Worm (Caenorhabditis elegans) whole organism, mixed stage, embryonic: ENCODE data around the gene R05G9.1.

Experiments used
- M03D4.4 ChIP-seq: sonication (generic microtip); optimal IDR thresholded peaks from 2 replicates; lab custom pipeline; 2017; ENCODE audit warnings: mild to moderate bottlenecking, missing genetic modification characterization, missing compliant biosample characterization
- bed-3 ChIP-seq: fragments of 200-800 bp; sonication (Bioruptor generic); optimal IDR thresholded peaks from 3 replicates; lab custom pipeline; 2018; ENCODE audit warnings: mild to moderate bottlenecking, missing genetic modification characterization, moderate library complexity, missing compliant biosample characterization
- blmp-1 ChIP-seq: fragments of 150-350 bp; optimal IDR thresholded peaks from 2 replicates; lab custom pipeline; 2014; ENCODE audit warnings: missing biosample characterization, missing genetic modification characterization
- ceh-39 ChIP-seq: fragments of 150-350 bp; optimal IDR thresholded peaks from 2 replicates; lab custom pipeline; 2014; ENCODE audit warnings: missing biosample characterization, missing genetic modification characterization
- ceh-43 ChIP-seq: fragments of 200-800 bp; sonication (Bioruptor generic); optimal IDR thresholded peaks from 2 replicates; lab custom pipeline; 2018; ENCODE audit warnings: mild to moderate bottlenecking, missing genetic modification characterization, moderate library complexity, missing compliant biosample characterization
- ceh-83 ChIP-seq: fragments of 200-800 bp; sonication (Bioruptor generic); optimal IDR thresholded peaks from 2 replicates; lab custom pipeline; 2018; ENCODE audit warnings: mild to moderate bottlenecking, missing genetic modification characterization, missing compliant biosample characterization
- ces-1 ChIP-seq: fragments of 150-350 bp; optimal IDR thresholded peaks from 2 replicates; lab custom pipeline; 2014; ENCODE audit warnings: missing biosample characterization, missing genetic modification reagents, missing genetic modification characterization
- cnd-1 ChIP-seq: fragments of 200-800 bp; sonication (Bioruptor generic); optimal IDR thresholded peaks from 2 replicates; lab custom pipeline; 2018; ENCODE audit warnings: mild to moderate bottlenecking, missing genetic modification characterization, missing compliant biosample characterization
- drap-1 ChIP-seq: fragments of 200-800 bp; sonication (Bioruptor generic); optimal IDR thresholded peaks from 3 replicates; lab custom pipeline; 2018; ENCODE audit warnings: mild to moderate bottlenecking, missing genetic modification characterization, missing compliant biosample characterization
- elt-1 ChIP-seq: sonication (generic microtip); optimal IDR thresholded peaks from 2 replicates; lab custom pipeline; 2017; ENCODE audit warnings: missing genetic modification characterization, mild to moderate bottlenecking, missing compliant biosample characterization, antibody characterized with exemption, moderate library complexity, borderline replicate concordance; ENCODE audit not compliant: insufficient read depth
- elt-3 ChIP-seq: fragments of 150-350 bp; optimal IDR thresholded peaks from 2 replicates; lab custom pipeline; 2014; ENCODE audit warnings: missing biosample characterization, missing genetic modification characterization
- ham-2 ChIP-seq: fragments of 200-800 bp; sonication (Bioruptor generic); optimal IDR thresholded peaks from 2 replicates; lab custom pipeline; 2018; ENCODE audit warnings: mild to moderate bottlenecking, missing genetic modification characterization, missing compliant biosample characterization
- hlh-1 ChIP-seq: fragments of 150-350 bp; optimal IDR thresholded peaks from 2 replicates; lab custom pipeline; 2014; ENCODE audit warnings: missing biosample characterization, missing genetic modification reagents, missing genetic modification characterization
- lin-32 ChIP-seq: fragments of 200-800 bp; sonication (Bioruptor generic); optimal IDR thresholded peaks from 2 replicates; lab custom pipeline; 2018; ENCODE audit warnings: mild to moderate bottlenecking, missing genetic modification characterization, missing compliant biosample characterization
- lsy-2 ChIP-seq: fragments of 150-350 bp; optimal IDR thresholded peaks from 2 replicates; lab custom pipeline; 2014; ENCODE audit warnings: missing biosample characterization, missing genetic modification characterization
- mep-1 ChIP-seq: fragments of 150-350 bp; optimal IDR thresholded peaks from 2 replicates; lab custom pipeline; 2017; ENCODE audit warnings: missing biosample characterization, missing genetic modification reagents, missing genetic modification characterization, inconsistent platforms
- mls-2 ChIP-seq: sonication (generic microtip); optimal IDR thresholded peaks from 2 replicates; lab custom pipeline; 2016; ENCODE audit warnings: mild to moderate bottlenecking, missing genetic modification characterization, moderate library complexity, missing compliant biosample characterization
- nhr-12 ChIP-seq: fragments of 150-350 bp; optimal IDR thresholded peaks from 2 replicates; lab custom pipeline; 2014; ENCODE audit warnings: missing biosample characterization, missing genetic modification characterization
- nhr-2 ChIP-seq: fragments of 150-350 bp; optimal IDR thresholded peaks from 2 replicates; lab custom pipeline; 2014; ENCODE audit warnings: missing biosample characterization, missing genetic modification characterization
- nhr-237 ChIP-seq: fragments of 150-350 bp; optimal IDR thresholded peaks from 2 replicates; lab custom pipeline; 2014; ENCODE audit warnings: missing biosample characterization, missing genetic modification characterization
- nhr-28 ChIP-seq: fragments of 150-350 bp; optimal IDR thresholded peaks from 2 replicates; lab custom pipeline; 2014; ENCODE audit warnings: missing biosample characterization, missing genetic modification characterization
- pha-4 ChIP-seq: fragments of 150-350 bp; optimal IDR thresholded peaks from 2 replicates; lab custom pipeline; 2018; ENCODE audit warnings: missing biosample characterization, missing genetic modification reagents, missing genetic modification characterization
- snpc-4 ChIP-seq: fragments of 150-350 bp; optimal IDR thresholded peaks from 2 replicates; lab custom pipeline; 2014; ENCODE audit warnings: missing biosample characterization, missing genetic modification characterization
- sptf-1 ChIP-seq: sonication (generic microtip); optimal IDR thresholded peaks from 2 replicates; lab custom pipeline; 2017; ENCODE audit warnings: mild to moderate bottlenecking, missing genetic modification characterization, moderate library complexity, missing compliant biosample characterization
- tbx-8 ChIP-seq: fragments of 200-800 bp; sonication (Bioruptor generic); optimal IDR thresholded peaks from 2 replicates; lab custom pipeline; 2018; ENCODE audit warnings: mild to moderate bottlenecking, missing genetic modification characterization, moderate library complexity, missing compliant biosample characterization
- unc-120 ChIP-seq: sonication (generic microtip); optimal IDR thresholded peaks from 2 replicates; lab custom pipeline; 2017; ENCODE audit warnings: missing genetic modification characterization, missing compliant biosample characterization; ENCODE audit not compliant: poor library complexity, severe bottlenecking
- zip-8 ChIP-seq: fragments of 150-350 bp; optimal IDR thresholded peaks from 2 replicates; lab custom pipeline; 2014; ENCODE audit warnings: missing biosample characterization, missing genetic modification characterization
- ztf-11 ChIP-seq: fragments of 150-350 bp; optimal IDR thresholded peaks from 2 replicates; lab custom pipeline; 2014; ENCODE audit warnings: missing biosample characterization, missing genetic modification characterization

R05G9.1 gene

DNA sequence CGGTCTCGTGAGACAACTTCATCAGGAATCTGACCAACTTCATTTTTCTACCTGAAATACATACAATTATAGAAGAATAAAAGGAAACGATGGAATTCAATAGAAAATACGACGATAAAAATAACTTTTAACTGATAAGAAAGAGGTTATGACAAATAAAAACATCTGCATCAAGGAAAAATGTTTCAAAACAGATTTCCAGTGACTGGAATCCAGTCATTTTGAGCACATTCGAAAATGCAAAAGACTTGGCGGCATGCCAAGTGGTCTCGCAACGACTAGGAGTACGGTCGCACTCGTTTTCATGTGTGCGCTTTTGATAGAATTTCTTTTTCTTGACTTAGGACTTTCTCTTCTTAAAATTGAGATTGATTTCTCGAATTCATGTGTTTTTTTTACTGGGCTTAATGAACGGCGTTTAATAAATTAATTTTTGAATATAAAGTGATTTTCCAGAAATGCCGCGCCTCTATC lies 13.2 kb upstream of the R05G9.1 start, which contains the start of the genes snr-3 and rsp-5 (continued):
- no peak for TF ChIP-seq lin-32
- TF ChIP-seq lsy-2 (tag; lab: Kevin White, UChicago), result peak; percentile 97
- no peak for TF ChIP-seq elt-1 (tag; lab: Kevin White, UChicago)
- no peak for TF ChIP-seq snpc-4 (tag; lab: Kevin White, UChicago)
- TF ChIP-seq elt-3 (tag; lab: Kevin White, UChicago), result no peak
- no peak for TF ChIP-seq zip-8 (tag; lab: Kevin White, UChicago)
- TF ChIP-seq ces-1 (GFP tag; lab: Kevin White, UChicago), result no peak
- peak; percentile 83 for TF ChIP-seq mep-1 (tag; lab: Kevin White, UChicago)

- TF ChIP-seq pha-4 (tag; lab: Kevin White, UChicago), result no peak
- TF ChIP-seq snpc-4 (tag; lab: Kevin White, UChicago), result no peak
- TF ChIP-seq lin-32, result no peak
- no peak for TF ChIP-seq drap-1 (GFP tag; lab: Kevin White, UChicago)
- TF ChIP-seq unc-120 (tag; lab: Kevin White, UChicago), result no peak
- no peak for TF ChIP-seq blmp-1 (tag; lab: Kevin White, UChicago)
These were observed 11.8 kb upstream of the R05G9.1 start for ce11 chrII:6491187-6491586.

ce11 chrII:6491817-6492452 lies 11.0 kb upstream of the R05G9.1 start, which contains the start of the genes T28D9.11 and T28D9.1:
Gene T28D9.11 (minus strand): TSS chrII:6491993.
Gene T28D9.1 (plus strand): TSS chrII:6492402.
- TF ChIP-seq ham-2 (GFP tag; lab: Kevin White, UChicago), result peak; percentile 58
- no peak for TF ChIP-seq lsy-2 (tag; lab: Kevin White, UChicago)
- TF ChIP-seq sptf-1 (tag; lab: Kevin White, UChicago), result peak; percentile 64
- no peak for TF ChIP-seq tbx-8 (GFP tag; lab: Kevin White, UChicago)
- TF ChIP-seq drap-1 (GFP tag; lab: Kevin White, UChicago), result peak; percentile 48
- TF ChIP-seq mep-1 (tag; lab: Kevin White, UChicago), result no peak
- TF ChIP-seq nhr-12 (tag; lab: Kevin White, UChicago), result no peak
- TF ChIP-seq nhr-28 (tag; lab: Kevin White, UChicago), result no peak
- peak; percentile 67 for TF ChIP-seq mls-2 (tag; lab: Kevin White, UChicago)
- peak; percentile 29 for TF ChIP-seq hlh-1 (tag; lab: Kevin White, UChicago)
- peak; percentile 37 for TF ChIP-seq unc-120 (tag; lab: Kevin White, UChicago)
- TF ChIP-seq ceh-43, result peak; percentile 19
- TF ChIP-seq cnd-1 (tag; lab: Kevin White, UChicago), result peak; percentile 75
- peak; percentile 74 for TF ChIP-seq M03D4.4 (tag; lab: Kevin White, UChicago)
- TF ChIP-seq ztf-11, result peak; percentile 29
- peak; percentile 31 for TF ChIP-seq lin-32
- no peak for TF ChIP-seq snpc-4 (tag; lab: Kevin White, UChicago)

- no peak for TF ChIP-seq pha-4 (tag; lab: Kevin White, UChicago)
- TF ChIP-seq elt-3 (tag; lab: Kevin White, UChicago), result no peak
- no peak for TF ChIP-seq nhr-28 (tag; lab: Kevin White, UChicago)
- peak; percentile 90 for TF ChIP-seq ces-1 (GFP tag; lab: Kevin White, UChicago)
- no peak for TF ChIP-seq unc-120 (tag; lab: Kevin White, UChicago)
These were observed 9.8 kb upstream of the R05G9.1 start for ce11 chrII:6493139-6493538.

ce11 chrII:6493709-6494326 lies 9.2 kb upstream of the R05G9.1 start:
- TF ChIP-seq ceh-83 (GFP tag; lab: Kevin White, UChicago) (no peak), ztf-11 (no peak), nhr-12 (tag; lab: Kevin White, UChicago) (no peak), nhr-2 (tag; lab: Kevin White, UChicago) (no peak), bed-3 (GFP tag; lab: Kevin White, UChicago) (no peak), zip-8 (tag; lab: Kevin White, UChicago) (no peak), snpc-4 (tag; lab: Kevin White, UChicago) (no peak), elt-3 (tag; lab: Kevin White, UChicago) (no peak), ceh-39 (tag; lab: Kevin White, UChicago) (no peak), drap-1 (GFP tag; lab: Kevin White, UChicago) (no peak), nhr-28 (tag; lab: Kevin White, UChicago) (no peak), hlh-1 (tag; lab: Kevin White, UChicago) (no peak), ham-2 (GFP tag; lab: Kevin White, UChicago) (no peak), nhr-237 (tag; lab: Kevin White, UChicago) (no peak), mls-2 (tag; lab: Kevin White, UChicago) (no peak), mep-1 (tag; lab: Kevin White, UChicago) (no peak)
- TF ChIP-seq, all 35 proteins: peak for 0
